Worm (Caenorhabditis elegans): Measurements from ENCODE around the gene sdha-1.

sdha-1 gene

DNA sequence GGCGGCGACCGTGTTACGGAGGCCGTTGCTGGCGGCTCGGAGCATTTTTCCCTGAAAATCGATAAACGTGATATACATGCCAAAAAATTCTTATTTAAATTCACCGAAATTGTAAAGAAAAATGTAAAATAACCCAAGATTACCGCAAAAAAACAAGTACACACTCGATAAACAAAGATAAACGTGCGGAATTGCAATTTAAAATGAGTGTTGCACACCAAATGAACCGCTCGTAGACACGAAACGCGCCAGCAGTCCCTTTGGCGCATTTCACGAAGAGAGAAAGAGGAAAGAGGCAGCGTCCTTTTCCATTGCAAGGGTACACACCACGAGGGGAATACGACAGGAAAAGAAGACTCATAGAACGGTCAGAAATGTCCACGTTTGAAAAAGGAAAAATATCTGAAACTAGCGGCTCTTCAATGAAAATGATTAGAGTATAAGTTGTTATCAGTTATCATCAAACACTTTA, at the start of gene sdha-1:
sdha-1 (minus strand) TSS at position 51 of the 472 bp plus-strand sequence.
- TF ChIP-seq nhr-237 (tag; optimal IDR thresholded peaks at IDR 0.05) (peak; percentile 53), cnd-1 (tag; optimal IDR thresholded peaks at IDR 0.05) (peak; percentile 6), pha-4 (tag; optimal IDR thresholded peaks at IDR 0.05) (peak; percentile 54), ceh-39 (tag; optimal IDR thresholded peaks at IDR 0.05) (peak; percentile 2), drap-1 (GFP tag; optimal IDR thresholded peaks at IDR 0.05) (peak; percentile 37), mep-1 (tag; optimal IDR thresholded peaks at IDR 0.05) (peak; percentile 74), lin-13 (tag; optimal IDR thresholded peaks at IDR 0.05) (peak; percentile 71), hlh-1 (tag; optimal IDR thresholded peaks at IDR 0.05) (peak; percentile 54), ham-2 (GFP tag; optimal IDR thresholded peaks at IDR 0.05) (no peak), unc-39 (tag; optimal IDR thresholded peaks at IDR 0.05) (no peak), nhr-28 (tag; optimal IDR thresholded peaks at IDR 0.05) (no peak), zip-8 (tag; optimal IDR thresholded peaks at IDR 0.05) (no peak), unc-120 (tag; optimal IDR thresholded peaks at IDR 0.05; ENCODE audit: poor library complexity, severe bottlenecking) (peak; percentile 50)

DNA sequence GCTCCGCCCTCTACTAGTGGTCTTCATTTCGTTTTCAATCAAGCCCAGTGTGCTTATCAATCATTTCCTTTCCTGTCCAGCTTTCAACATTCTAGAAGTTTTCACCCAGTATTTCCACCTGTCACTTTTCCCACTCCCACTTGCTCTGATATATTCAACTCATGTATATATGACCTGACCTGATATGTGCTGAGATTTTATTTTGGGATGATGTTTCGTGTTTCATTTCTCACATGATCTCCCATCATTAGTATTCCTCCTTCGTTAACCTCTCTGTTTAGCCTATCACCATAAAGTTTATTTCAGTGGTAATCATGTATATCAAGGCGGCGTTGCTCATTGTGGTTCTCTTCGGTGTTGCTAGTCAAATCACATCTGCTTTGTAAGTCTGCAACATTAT, 47.1 kb upstream of the sdha-1 start, which contains the start of gene nlp-7:
nlp-7 (plus strand) TSS at position 301 of the 400 bp plus-strand sequence.
- no peak for TF ChIP-seq sptf-1 (tag; optimal IDR thresholded peaks at IDR 0.05)

DNA sequence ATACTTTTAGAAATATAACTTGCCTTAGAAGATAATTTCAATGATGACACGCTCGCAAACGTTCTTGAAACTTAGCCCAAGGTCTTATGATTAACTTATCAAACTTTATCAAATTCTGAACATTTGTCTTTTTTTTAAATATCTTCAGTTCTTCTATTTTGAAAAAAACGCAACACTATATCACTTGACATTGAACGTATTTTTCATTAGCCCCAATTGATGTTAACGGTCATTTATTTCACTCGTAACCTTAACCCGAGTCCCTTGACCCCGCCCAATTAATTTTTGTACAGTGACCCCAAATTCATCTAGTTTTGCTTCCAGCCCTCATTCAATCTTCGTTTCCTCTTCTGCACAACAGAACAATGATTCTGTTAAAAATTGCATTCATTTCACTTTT, 40.0 kb upstream of the sdha-1 start, which contains the start of gene F18E9.3:
F18E9.3 (plus strand) TSS at position 311 of the 400 bp plus-strand sequence.
- TF ChIP-seq ceh-83 (GFP tag; optimal IDR thresholded peaks at IDR 0.05) (no peak), mab-5 (tag; optimal IDR thresholded peaks at IDR 0.05) (no peak), unc-39 (tag; optimal IDR thresholded peaks at IDR 0.05) (no peak)

DNA sequence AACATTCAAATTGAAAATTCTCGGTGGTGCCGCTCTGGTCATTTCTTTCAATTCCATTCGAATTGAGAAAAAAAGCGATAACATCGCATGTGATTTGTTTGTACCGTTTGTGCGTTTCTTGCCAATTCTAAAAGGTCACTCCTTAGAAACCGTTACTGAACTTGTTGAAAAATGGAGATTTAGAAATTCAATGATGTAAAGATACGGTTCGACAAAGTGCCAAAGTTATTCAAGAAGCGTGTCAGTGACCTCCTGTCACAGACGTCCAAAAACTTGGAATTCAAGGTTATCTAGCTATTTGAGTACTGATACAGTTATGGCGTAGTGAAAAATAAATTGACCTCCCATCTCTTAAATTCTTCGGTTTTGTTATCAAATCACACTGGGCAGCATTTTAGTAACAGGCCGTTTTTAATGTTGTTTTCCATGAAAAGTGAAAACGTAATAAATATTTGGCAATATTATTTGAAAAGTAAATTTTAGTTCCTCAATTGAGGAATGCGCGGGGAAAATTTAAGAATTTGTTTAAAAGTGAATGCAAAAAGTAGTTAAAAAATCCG, 39.1 kb upstream of the sdha-1 start:
- TF ChIP-seq tbx-8 (GFP tag; optimal IDR thresholded peaks at IDR 0.05) (no peak), ceh-43 (GFP tag; optimal IDR thresholded peaks at IDR 0.05) (no peak), nhr-76 (tag; optimal IDR thresholded peaks at IDR 0.05) (no peak), flh-1 (GFP tag; optimal IDR thresholded peaks at IDR 0.05) (no peak), nhr-28 (tag; optimal IDR thresholded peaks at IDR 0.05) (no peak), elt-1 (tag; optimal IDR thresholded peaks at IDR 0.05; ENCODE audit: borderline replicate concordance, insufficient read depth) (no peak)

DNA sequence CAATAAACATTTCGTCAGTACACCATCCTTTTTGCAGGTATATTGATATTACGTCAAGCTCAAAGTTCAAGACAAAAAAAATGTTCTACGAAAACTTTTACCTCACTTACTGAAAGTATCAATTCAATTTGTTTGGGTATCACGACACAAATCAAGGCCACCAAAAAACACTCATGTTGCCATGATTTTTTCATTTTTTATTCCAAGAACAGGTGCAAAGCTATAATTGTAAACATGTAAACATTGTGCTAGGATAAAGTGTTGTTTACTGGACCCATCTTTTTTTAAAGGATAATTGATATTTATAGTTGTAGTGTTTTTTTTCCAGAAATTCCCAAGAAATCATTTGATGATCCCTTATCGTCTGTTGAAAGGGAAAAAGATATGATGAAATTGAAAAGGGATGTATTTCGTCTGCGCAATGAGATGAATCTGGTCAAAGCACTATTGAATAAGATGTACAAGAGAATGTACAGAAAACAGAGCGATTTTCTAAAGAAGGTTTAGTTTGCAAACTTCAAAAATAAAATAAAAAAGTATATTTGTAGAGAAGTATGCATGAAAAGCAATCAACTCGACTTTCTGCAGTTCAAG, 37.0 kb upstream of the sdha-1 start:
- no peak for TF ChIP-seq blmp-1 (tag; optimal IDR thresholded peaks at IDR 0.05)
- TF ChIP-seq unc-62 (GFP tag; optimal IDR thresholded peaks at IDR 0.05): no peak
- no peak for TF ChIP-seq sptf-1 (tag; optimal IDR thresholded peaks at IDR 0.05)
- TF ChIP-seq lin-13 (tag; optimal IDR thresholded peaks at IDR 0.05): no peak
- TF ChIP-seq mab-5 (tag; optimal IDR thresholded peaks at IDR 0.05): no peak
- TF ChIP-seq elt-3 (tag; optimal IDR thresholded peaks at IDR 0.05): no peak
- no peak for TF ChIP-seq nhr-237 (tag; optimal IDR thresholded peaks at IDR 0.05)
- TF ChIP-seq snpc-4 (tag; optimal IDR thresholded peaks at IDR 0.05): no peak
- TF ChIP-seq pha-4 (tag; optimal IDR thresholded peaks at IDR 0.05): no peak
- TF ChIP-seq elt-1 (tag; optimal IDR thresholded peaks at IDR 0.05; ENCODE audit: borderline replicate concordance, insufficient read depth): no peak
- no peak for TF ChIP-seq ceh-39 (tag; optimal IDR thresholded peaks at IDR 0.05)
- TF ChIP-seq ham-2 (GFP tag; optimal IDR thresholded peaks at IDR 0.05): no peak
- TF ChIP-seq mls-2 (tag; optimal IDR thresholded peaks at IDR 0.05): no peak
- no peak for TF ChIP-seq sem-2 (GFP tag; optimal IDR thresholded peaks at IDR 0.05)
- no peak for TF ChIP-seq ceh-83 (GFP tag; optimal IDR thresholded peaks at IDR 0.05)

DNA sequence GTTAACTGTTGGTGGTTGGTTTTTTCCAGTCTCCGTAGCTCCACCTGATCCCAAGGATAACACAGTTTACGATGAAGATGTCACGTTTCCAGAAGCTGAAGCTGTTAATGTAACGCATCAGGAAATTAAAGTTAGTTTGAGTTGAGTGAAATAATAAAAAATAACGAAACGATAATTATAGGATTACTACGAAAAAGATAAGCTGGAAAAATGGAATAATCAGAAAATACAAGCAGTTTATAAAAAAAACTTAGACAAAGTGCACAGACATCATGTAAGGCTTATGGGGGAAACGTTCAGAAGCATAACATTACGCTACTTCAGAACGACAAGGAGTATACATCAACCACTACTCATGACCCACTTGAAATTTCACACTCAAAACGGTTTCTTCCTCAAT, 35.6 kb upstream of the sdha-1 start, which contains the start of gene F18E9.8:
F18E9.8 (minus strand) TSS at position 101 of the 400 bp plus-strand sequence.
- TF ChIP-seq bed-3 (GFP tag; optimal IDR thresholded peaks at IDR 0.05) (no peak), unc-39 (tag; optimal IDR thresholded peaks at IDR 0.05) (no peak), nhr-2 (tag; optimal IDR thresholded peaks at IDR 0.05) (no peak), pha-4 (tag; optimal IDR thresholded peaks at IDR 0.05) (no peak), nhr-28 (tag; optimal IDR thresholded peaks at IDR 0.05) (no peak), hlh-1 (tag; optimal IDR thresholded peaks at IDR 0.05) (no peak), ceh-43 (GFP tag; optimal IDR thresholded peaks at IDR 0.05) (no peak), elt-1 (tag; optimal IDR thresholded peaks at IDR 0.05; ENCODE audit: borderline replicate concordance, insufficient read depth) (no peak), cnd-1 (tag; optimal IDR thresholded peaks at IDR 0.05) (no peak), ceh-83 (GFP tag; optimal IDR thresholded peaks at IDR 0.05) (no peak), nhr-237 (tag; optimal IDR thresholded peaks at IDR 0.05) (no peak), drap-1 (GFP tag; optimal IDR thresholded peaks at IDR 0.05) (no peak), mab-5 (tag; optimal IDR thresholded peaks at IDR 0.05) (no peak)

Measured in whole organism, mixed stage, embryonic.